Fruit fly (Drosophila melanogaster) whole organism, prepupa: ENCODE data around the gene Nepl3.

Experiments
- CG16779 ChIP-seq: fragments of 200-800 bp; sonication (Bioruptor generic); optimal IDR thresholded peaks from 3 replicates; lab custom pipeline; 2017; ENCODE audit warnings: missing biosample characterization, mild to moderate bottlenecking, missing genetic modification characterization
- CG8119 ChIP-seq: fragments of 200-800 bp; sonication (Bioruptor generic); IDR thresholded peaks from 3 replicates; pipeline ENCODE4 v1.3.6; 2022; ENCODE audit warnings: missing biosample characterization, missing genetic modification characterization
- CG8319 ChIP-seq: fragments of 200-800 bp; sonication (Bioruptor generic); optimal IDR thresholded peaks from 3 replicates; lab custom pipeline; 2016; ENCODE audit warnings: missing biosample characterization, missing genetic modification characterization
- CG8632 ChIP-seq: fragments of 200-800 bp; sonication (Bioruptor generic); optimal IDR thresholded peaks from 3 replicates; lab custom pipeline; 2016; ENCODE audit warnings: missing biosample characterization, missing genetic modification characterization
- CG9139 ChIP-seq: fragments of 200-800 bp; sonication (Bioruptor generic); optimal IDR thresholded peaks from 3 replicates; lab custom pipeline; 2017; ENCODE audit warnings: missing biosample characterization, mild to moderate bottlenecking, missing genetic modification characterization
- Eip78C ChIP-seq: fragments of 200-800 bp; sonication (Bioruptor generic); peaks from one replicate; lab custom pipeline; 2016; ENCODE audit warnings: missing biosample characterization, missing genetic modification characterization
- Eip93F ChIP-seq: fragments of 200-800 bp; sonication (Bioruptor generic); optimal IDR thresholded peaks from 2 replicates; lab custom pipeline; 2016; ENCODE audit warnings: missing biosample characterization, mild to moderate bottlenecking, missing genetic modification characterization
- Hr39 ChIP-seq: fragments of 200-800 bp; sonication (Bioruptor generic); optimal IDR thresholded peaks from 2 replicates; lab custom pipeline; 2016; ENCODE audit warnings: missing biosample characterization, missing genetic modification characterization
- Sox102F ChIP-seq: fragments of 200-800 bp; sonication (Bioruptor generic); optimal IDR thresholded peaks from 2 replicates; lab custom pipeline; 2016; ENCODE audit warnings: missing biosample characterization, mild to moderate bottlenecking, missing genetic modification characterization
- fkh ChIP-seq: fragments of 200-800 bp; sonication (Bioruptor generic); optimal IDR thresholded peaks from 3 replicates; lab custom pipeline; 2017; ENCODE audit warnings: missing biosample characterization, mild to moderate bottlenecking, missing genetic modification characterization, moderate library complexity
- ss ChIP-seq, 2 experiments: fragments of 200-800 bp; sonication (Bioruptor generic); optimal IDR thresholded peaks; 2 replicates in 1 of 2; 3 replicates in 1 of 2; lab custom pipeline; 2017 to 2018; ENCODE audit warnings: mild to moderate bottlenecking in 2 of 2, missing biosample characterization in 2 of 2, missing genetic modification characterization in 2 of 2, moderate library complexity in 1 of 2

- TF ChIP-seq CG8632: no peak
- TF ChIP-seq fkh (GFP tag; lab: Kevin White, UChicago): peak; percentile 53
- no peak for TF ChIP-seq CG9139 (GFP tag; lab: Kevin White, UChicago)
- TF ChIP-seq Eip78C: peak; percentile 29
- TF ChIP-seq CG8319: no peak
- no peak for TF ChIP-seq Sox102F
- peak; percentile 69 for TF ChIP-seq Eip93F (GFP tag; lab: Kevin White, UChicago)
- TF ChIP-seq CG16779 (tag; lab: Kevin White, UChicago): no peak
- TF ChIP-seq CG8119 (GFP tag; lab: Robert Waterston, UW): no peak
- TF ChIP-seq ss (GFP tag; optimal IDR thresholded peaks at IDR 0.05; lab: Kevin White, UChicago): no peak
- TF ChIP-seq Hr39 (GFP tag; lab: Kevin White, UChicago): no peak
Measured at dm6 chr2L:5095350-5095962, 37.4 kb upstream of the Nepl3 start.
